Fruit fly (Drosophila melanogaster) whole organism, embryonic: ENCODE measurements around the gene cerv.
A peak's percentile ranks its signal among the peaks of the same experiment; 100 is the strongest.

ENCODE experiments used
- B-H2 ChIP-seq: fragments of 200-800 bp; sonication (Bioruptor generic); optimal IDR thresholded peaks from 2 replicates; lab custom pipeline; 2018; ENCODE audit warnings: missing biosample characterization, mild to moderate bottlenecking, missing genetic modification characterization
- Bdp1 ChIP-seq: fragments of 200-800 bp; sonication (Bioruptor generic); optimal IDR thresholded peaks from 3 replicates; lab custom pipeline; 2016; ENCODE audit warnings: missing biosample characterization, missing genetic modification characterization
- Bgb ChIP-seq: fragments of 200-800 bp; sonication (Bioruptor generic); IDR thresholded peaks from 2 replicates; pipeline ENCODE4 v1.3.6; 2022; ENCODE audit warnings: missing biosample characterization, missing genetic modification characterization; ENCODE audit not compliant: partially characterized antibody
- C15 ChIP-seq: fragments of 200-800 bp; sonication (Bioruptor generic); IDR thresholded peaks from 3 replicates; pipeline ENCODE4 v1.3.6; 2022; ENCODE audit warnings: missing biosample characterization, missing genetic modification characterization
- CG11456 ChIP-seq: fragments of 200-800 bp; sonication (Bioruptor generic); IDR thresholded peaks from 3 replicates; pipeline ENCODE4 v1.3.6; 2022; ENCODE audit warnings: missing biosample characterization, missing genetic modification characterization
- CG11504 ChIP-seq: fragments of 200-800 bp; sonication (Bioruptor generic); optimal IDR thresholded peaks from 3 replicates; lab custom pipeline; 2019; ENCODE audit warnings: missing biosample characterization, mild to moderate bottlenecking, missing genetic modification characterization, moderate library complexity
- CG12155 ChIP-seq: fragments of 200-800 bp; sonication (Bioruptor generic); optimal IDR thresholded peaks from 3 replicates; lab custom pipeline; 2016; ENCODE audit warnings: missing biosample characterization, missing genetic modification characterization
- CG13123 ChIP-seq: fragments of 200-800 bp; sonication (Bioruptor generic); optimal IDR thresholded peaks from 2 replicates; lab custom pipeline; 2016; ENCODE audit warnings: missing biosample characterization, missing genetic modification characterization
- CG14441 ChIP-seq: fragments of 200-800 bp; sonication (Bioruptor generic); IDR thresholded peaks from 2 replicates; pipeline ENCODE4 v1.3.6; 2022; ENCODE audit warnings: missing biosample characterization, missing genetic modification characterization
- CG14710 ChIP-seq: fragments of 200-800 bp; sonication (Bioruptor generic); optimal IDR thresholded peaks from 3 replicates; lab custom pipeline; 2019; ENCODE audit warnings: missing biosample characterization, mild to moderate bottlenecking, missing genetic modification characterization, moderate library complexity
- CG17802 ChIP-seq: fragments of 200-800 bp; sonication (Bioruptor generic); optimal IDR thresholded peaks from 2 replicates; lab custom pipeline; 2018; ENCODE audit warnings: missing biosample characterization, mild to moderate bottlenecking, missing genetic modification characterization, moderate library complexity
- CG17829 ChIP-seq: fragments of 200-800 bp; optimal IDR thresholded peaks from 2 replicates; lab custom pipeline; 2019; ENCODE audit warnings: missing biosample characterization, mild to moderate bottlenecking, missing genetic modification characterization, moderate library complexity
- CG3065 ChIP-seq: fragments of 200-800 bp; sonication (Bioruptor generic); optimal IDR thresholded peaks from 2 replicates; lab custom pipeline; 2016; ENCODE audit warnings: missing biosample characterization, missing genetic modification characterization
- CG33557 ChIP-seq: fragments of 200-800 bp; sonication (Bioruptor generic); optimal IDR thresholded peaks from 2 replicates; lab custom pipeline; 2019; ENCODE audit warnings: missing biosample characterization, mild to moderate bottlenecking, missing genetic modification characterization, moderate library complexity
- CG34224 ChIP-seq: fragments of 200-800 bp; sonication (Bioruptor generic); IDR thresholded peaks from 3 replicates; pipeline ENCODE4 v1.3.6; 2022; ENCODE audit warnings: missing biosample characterization, missing genetic modification characterization; ENCODE audit not compliant: partially characterized antibody
- CG6791 ChIP-seq: fragments of 200-800 bp; sonication (Bioruptor generic); IDR thresholded peaks from 3 replicates; pipeline ENCODE4 v1.3.6; 2022; ENCODE audit warnings: missing biosample characterization, missing genetic modification characterization; ENCODE audit not compliant: partially characterized antibody
- CG7357 ChIP-seq: fragments of 200-800 bp; sonication (Bioruptor generic); IDR thresholded peaks from 3 replicates; pipeline ENCODE4 v1.3.6; 2022; ENCODE audit warnings: missing biosample characterization, missing genetic modification characterization
- CG7928 ChIP-seq: fragments of 200-800 bp; sonication (Bioruptor generic); optimal IDR thresholded peaks from 2 replicates; lab custom pipeline; 2017; ENCODE audit warnings: missing biosample characterization, mild to moderate bottlenecking, missing genetic modification characterization
- CG8388 ChIP-seq: fragments of 200-800 bp; sonication (Bioruptor generic); optimal IDR thresholded peaks from 2 replicates; lab custom pipeline; 2019; ENCODE audit warnings: missing biosample characterization, mild to moderate bottlenecking, missing genetic modification characterization, moderate library complexity
- Dek ChIP-seq: fragments of 200-800 bp; sonication (Bioruptor generic); optimal IDR thresholded peaks from 3 replicates; lab custom pipeline; 2019; ENCODE audit warnings: missing biosample characterization, mild to moderate bottlenecking, missing genetic modification characterization, moderate library complexity
- Dll ChIP-seq: fragments of 200-800 bp; sonication (Bioruptor generic); IDR thresholded peaks from 4 replicates; pipeline ENCODE4 v1.3.6; 2022; ENCODE audit warnings: missing biosample characterization, missing genetic modification characterization; ENCODE audit not compliant: partially characterized antibody
- Dref ChIP-seq: fragments of 200-800 bp; sonication (Bioruptor generic); IDR thresholded peaks from 2 replicates; pipeline ENCODE4 v1.3.6; 2022; ENCODE audit warnings: missing biosample characterization, missing genetic modification characterization
- Hsf ChIP-seq: fragments of 200-800 bp; sonication (Bioruptor generic); optimal IDR thresholded peaks from 3 replicates; lab custom pipeline; 2016; ENCODE audit warnings: missing biosample characterization, missing genetic modification characterization
- Lpt ChIP-seq: fragments of >200 bp; optimal IDR thresholded peaks from 2 replicates; lab custom pipeline; 2018; ENCODE audit warnings: missing biosample characterization, missing genetic modification characterization
- Myb ChIP-seq: fragments of 200-800 bp; sonication (Bioruptor generic); optimal IDR thresholded peaks from 2 replicates; lab custom pipeline; 2016; ENCODE audit warnings: missing biosample characterization, missing genetic modification characterization
- Opbp ChIP-seq: fragments of 200-800 bp; sonication (Bioruptor generic); IDR thresholded peaks from 3 replicates; pipeline ENCODE4 v1.3.6; 2022; ENCODE audit warnings: missing biosample characterization, missing genetic modification characterization; ENCODE audit not compliant: partially characterized antibody
- Scr ChIP-seq: fragments of 200-800 bp; sonication (Bioruptor generic); IDR thresholded peaks from 2 replicates; pipeline ENCODE4 v1.3.6; 2022; ENCODE audit warnings: missing biosample characterization, missing genetic modification characterization; ENCODE audit not compliant: partially characterized antibody
- Sry-δ ChIP-seq: fragments of 200-800 bp; sonication (Bioruptor generic); optimal IDR thresholded peaks from 2 replicates; lab custom pipeline; 2016; ENCODE audit warnings: missing biosample characterization, missing genetic modification characterization
- Tbp ChIP-seq: fragments of >200 bp; optimal IDR thresholded peaks from 2 replicates; lab custom pipeline; 2018; ENCODE audit warnings: missing biosample characterization, missing genetic modification characterization
- amos ChIP-seq: fragments of 200-800 bp; sonication (Bioruptor generic); IDR thresholded peaks from 2 replicates; pipeline ENCODE4 v1.3.6; 2022; ENCODE audit warnings: missing biosample characterization, missing genetic modification characterization; ENCODE audit not compliant: partially characterized antibody
- ato ChIP-seq: fragments of 200-800 bp; sonication (Bioruptor generic); IDR thresholded peaks from 2 replicates; pipeline ENCODE4 v1.3.6; 2022; ENCODE audit warnings: missing biosample characterization, missing genetic modification characterization; ENCODE audit not compliant: partially characterized antibody
- bbx ChIP-seq: fragments of 200-800 bp; sonication (Bioruptor generic); IDR thresholded peaks from 2 replicates; pipeline ENCODE4 v1.3.6; 2022; ENCODE audit warnings: missing biosample characterization, missing genetic modification characterization; ENCODE audit not compliant: partially characterized antibody
- br ChIP-seq: fragments of >200 bp; optimal IDR thresholded peaks from 2 replicates; lab custom pipeline; 2017
- chinmo ChIP-seq: fragments of 200-800 bp; sonication (Bioruptor generic); IDR thresholded peaks from 4 replicates; pipeline ENCODE4 v1.3.6; 2022; ENCODE audit warnings: missing biosample characterization, missing genetic modification characterization; ENCODE audit not compliant: partially characterized antibody
- h ChIP-seq: fragments of >200 bp; optimal IDR thresholded peaks from 2 replicates; lab custom pipeline; 2017
- ham ChIP-seq: fragments of 200-800 bp; sonication (Bioruptor generic); IDR thresholded peaks from 2 replicates; pipeline ENCODE4 v1.3.6; 2022; ENCODE audit warnings: missing biosample characterization, missing genetic modification characterization
- hb ChIP-seq: fragments of 200-800 bp; sonication (Bioruptor generic); IDR thresholded peaks from 3 replicates; pipeline ENCODE4 v1.3.6; 2022; ENCODE audit warnings: missing biosample characterization, missing genetic modification characterization; ENCODE audit not compliant: partially characterized antibody
- inv ChIP-seq: fragments of 200-800 bp; sonication (Bioruptor generic); IDR thresholded peaks from 2 replicates; pipeline ENCODE4 v1.3.6; 2022; ENCODE audit warnings: missing biosample characterization, missing genetic modification characterization; ENCODE audit not compliant: partially characterized antibody
- jumu ChIP-seq: fragments of 200-800 bp; sonication (Bioruptor generic); optimal IDR thresholded peaks from 3 replicates; lab custom pipeline; 2016; ENCODE audit warnings: missing biosample characterization, missing genetic modification characterization
- knrl ChIP-seq: fragments of 200-800 bp; sonication (Bioruptor generic); IDR thresholded peaks from 3 replicates; pipeline ENCODE4 v1.3.6; 2022; ENCODE audit warnings: missing biosample characterization, missing genetic modification characterization; ENCODE audit not compliant: partially characterized antibody
- mld ChIP-seq: fragments of 200-800 bp; sonication (Bioruptor generic); IDR thresholded peaks from 3 replicates; pipeline ENCODE4 v1.3.6; 2022; ENCODE audit warnings: missing biosample characterization, missing genetic modification characterization; ENCODE audit not compliant: partially characterized antibody
- nerfin-2 ChIP-seq: fragments of 200-800 bp; sonication (Bioruptor generic); IDR thresholded peaks from 2 replicates; pipeline ENCODE4 v1.3.6; 2022; ENCODE audit warnings: missing biosample characterization, missing genetic modification characterization; ENCODE audit not compliant: partially characterized antibody
- repo ChIP-seq: fragments of 200-800 bp; sonication (Bioruptor generic); optimal IDR thresholded peaks from 2 replicates; lab custom pipeline; 2016; ENCODE audit warnings: missing biosample characterization, missing genetic modification characterization
- slp2 ChIP-seq: fragments of 200-800 bp; sonication (Bioruptor generic); optimal IDR thresholded peaks from 2 replicates; lab custom pipeline; 2016; ENCODE audit warnings: missing biosample characterization, missing genetic modification characterization
- sqz ChIP-seq: fragments of 200-800 bp; sonication (Bioruptor generic); optimal IDR thresholded peaks from 3 replicates; lab custom pipeline; 2018; ENCODE audit warnings: missing biosample characterization, mild to moderate bottlenecking, missing genetic modification characterization
- trem ChIP-seq: fragments of 200-800 bp; optimal IDR thresholded peaks from 3 replicates; lab custom pipeline; 2019; ENCODE audit warnings: missing biosample characterization, mild to moderate bottlenecking, missing genetic modification characterization, moderate library complexity
- unc-4 ChIP-seq: fragments of 200-800 bp; sonication (Bioruptor generic); IDR thresholded peaks from 2 replicates; pipeline ENCODE4 v1.3.6; 2022; ENCODE audit warnings: missing biosample characterization, missing genetic modification characterization; ENCODE audit not compliant: partially characterized antibody
- zen2 ChIP-seq: fragments of 200-800 bp; sonication (Bioruptor generic); IDR thresholded peaks from 3 replicates; pipeline ENCODE4 v1.3.6; 2022; ENCODE audit warnings: missing biosample characterization, missing genetic modification characterization; ENCODE audit not compliant: partially characterized antibody
- zfh1 ChIP-seq: fragments of 200-800 bp; sonication (Bioruptor generic); IDR thresholded peaks from 3 replicates; pipeline ENCODE4 v1.3.6; 2022; ENCODE audit warnings: missing biosample characterization, missing genetic modification characterization

The cerv gene

dm6 chrX:15579579-15579978 is 1.6 kb upstream of the cerv start (continued):
- peak; percentile 87 for TF ChIP-seq CG7357 (GFP tag; lab: Robert Waterston, UW)
- no peak for TF ChIP-seq nerfin-2
- TF ChIP-seq zen2 (GFP tag; lab: Robert Waterston, UW): no peak
- peak; percentile 84 for TF ChIP-seq CG3065
- TF ChIP-seq CG33557 (GFP tag; lab: Kevin White, UChicago): peak; percentile 81
- peak; percentile 70 for TF ChIP-seq trem (tag; lab: Kevin White, UChicago)
- TF ChIP-seq knrl: no peak
- peak; percentile 96 for TF ChIP-seq CG11456 (GFP tag; lab: Robert Waterston, UW)
- peak; percentile 79 for TF ChIP-seq Bdp1 (GFP tag; lab: Kevin White, UChicago)
- TF ChIP-seq zfh1: peak; percentile 93
- TF ChIP-seq Lpt (GFP tag; lab: Kevin White, UChicago): no peak
- peak; percentile 90 for TF ChIP-seq Hsf
- peak; percentile 82 for TF ChIP-seq Myb (GFP tag; lab: Kevin White, UChicago)
- TF ChIP-seq slp2 (GFP tag; lab: Kevin White, UChicago): peak; percentile 83
- no peak for TF ChIP-seq Tbp (GFP tag; lab: Kevin White, UChicago)
- no peak for TF ChIP-seq br (lab: Kevin White, UChicago)
- TF ChIP-seq sqz (GFP tag; lab: Kevin White, UChicago): no peak
- TF ChIP-seq CG17829 (tag; lab: Kevin White, UChicago): peak; percentile 89
- TF ChIP-seq C15 (GFP tag; lab: Robert Waterston, UW): peak; percentile 75; the same call in 2 of the 3 replicates
- TF ChIP-seq CG17802 (tag; lab: Kevin White, UChicago): peak; percentile 78
- TF ChIP-seq CG8388: peak; percentile 79
- peak; percentile 90 for TF ChIP-seq CG12155 (GFP tag; lab: Kevin White, UChicago)
- peak; percentile 69 for TF ChIP-seq ham
- TF ChIP-seq CG11504 (tag; lab: Kevin White, UChicago): peak; percentile 88
- TF ChIP-seq CG14441 (GFP tag; lab: Robert Waterston, UW): peak; percentile 93
- no peak for TF ChIP-seq amos (GFP tag; lab: Robert Waterston, UW)
- TF ChIP-seq jumu (GFP tag; lab: Kevin White, UChicago): peak; percentile 89

dm6 chrX:15575557-15575956 is 2.4 kb downstream of the cerv start, which contains the start of gene CG42299:
TSS of gene CG42299 (minus strand) at chrX:15575683.
- TF ChIP-seq unc-4 (GFP tag; lab: Robert Waterston, UW): peak; percentile 41; the same call in 1 of the 2 replicates
- no peak for TF ChIP-seq repo (GFP tag; lab: Kevin White, UChicago)
- TF ChIP-seq inv (GFP tag; lab: Robert Waterston, UW): peak; percentile 31; the same call in 1 of the 2 replicates
- no peak for TF ChIP-seq h (lab: Kevin White, UChicago)
- peak; percentile 13 for TF ChIP-seq Sry-δ
- peak; percentile 65; the same call in 2 of the 3 replicates for TF ChIP-seq mld
- TF ChIP-seq Scr (GFP tag; lab: Robert Waterston, UW): peak; percentile 50
- peak; percentile 66 for TF ChIP-seq nerfin-2
- TF ChIP-seq CG13123 (GFP tag; lab: Kevin White, UChicago): no peak
- TF ChIP-seq Bgb (GFP tag; lab: Robert Waterston, UW): peak; percentile 59; the same call in 1 of the 2 replicates
- no peak for TF ChIP-seq Dek
- peak; percentile 66; the same call in 2 of the 3 replicates for TF ChIP-seq hb (GFP tag; lab: Robert Waterston, UW)
- TF ChIP-seq chinmo: 0 out of 4 replicates have a peak, but pooled peaks have one; percentile 59
- TF ChIP-seq CG7928 (GFP tag; lab: Kevin White, UChicago): no peak
- TF ChIP-seq B-H2 (GFP tag; lab: Kevin White, UChicago): no peak
- 0 out of 3 replicates have a peak, but pooled peaks have one; percentile 7 for TF ChIP-seq zen2 (GFP tag; lab: Robert Waterston, UW)
- TF ChIP-seq bbx (GFP tag; lab: Robert Waterston, UW): peak; percentile 67
- peak; percentile 77; the same call in 2 of the 3 replicates for TF ChIP-seq Opbp
- peak; percentile 29; the same call in 1 of the 3 replicates for TF ChIP-seq CG34224 (GFP tag; lab: Robert Waterston, UW)
- peak; percentile 57; the same call in 1 of the 2 replicates for TF ChIP-seq ato (GFP tag; lab: Robert Waterston, UW)
- no peak for TF ChIP-seq CG33557 (GFP tag; lab: Kevin White, UChicago)
- TF ChIP-seq Dll (GFP tag; lab: Robert Waterston, UW): peak; percentile 53; the same call in 1 of the 4 replicates
- peak; percentile 51 for TF ChIP-seq Dref (GFP tag; lab: Robert Waterston, UW)
- TF ChIP-seq CG6791 (GFP tag; lab: Robert Waterston, UW): peak; percentile 83
- TF ChIP-seq CG14710: no peak
